Fruit fly (Drosophila melanogaster): ENCODE measurements around the gene jp.

Gene jp

dm6 chr2L:9502786-9503443 lies 63.6 kb downstream of the jp start (continued):
- TF ChIP-seq YL-1 (GFP tag; optimal IDR thresholded peaks at IDR 0.05) (peak; percentile 32), gce (GFP tag; IDR thresholded peaks at IDR 0.05) (peak; percentile 72; the same call in 1 of the 3 replicates), toy (GFP tag; IDR thresholded peaks at IDR 0.05) (0 out of 2 replicates have a peak, but pooled peaks have one; percentile 27), kay (GFP tag; optimal IDR thresholded peaks at IDR 0.05) (peak; percentile 29), CG4707 (GFP tag; optimal IDR thresholded peaks at IDR 0.05) (peak; percentile 37), org-1 (GFP tag; optimal IDR thresholded peaks at IDR 0.05) (peak; percentile 33), CG2199 (GFP tag; IDR thresholded peaks at IDR 0.05) (no peak), Chrac-16 (GFP tag; optimal IDR thresholded peaks at IDR 0.05) (peak; percentile 62), Ptx1 (GFP tag; IDR thresholded peaks at IDR 0.05) (peak; percentile 84), pzg (GFP tag; optimal IDR thresholded peaks at IDR 0.05) (no peak), oc (tag; optimal IDR thresholded peaks at IDR 0.05) (peak; percentile 85), cg (GFP tag; optimal IDR thresholded peaks at IDR 0.05) (no peak), cato (GFP tag; optimal IDR thresholded peaks at IDR 0.05; ENCODE audit: borderline replicate concordance) (peak; percentile 23), ro (GFP tag; IDR thresholded peaks at IDR 0.05) (0 out of 2 replicates have a peak, but pooled peaks have one; percentile 23), rib (GFP tag; IDR thresholded peaks at IDR 0.05) (0 out of 2 replicates have a peak, but pooled peaks have one; percentile 32), danr (GFP tag; IDR thresholded peaks at IDR 0.05) (peak; percentile 55; the same call in 1 of the 2 replicates), Dref (GFP tag; IDR thresholded peaks at IDR 0.05) (no peak), CG17361 (GFP tag; IDR thresholded peaks at IDR 0.05) (peak; percentile 46; the same call in 1 of the 3 replicates), sima (GFP tag; optimal IDR thresholded peaks at IDR 0.05) (no peak), az2 (GFP tag; optimal IDR thresholded peaks at IDR 0.05) (peak; percentile 71), CG16779 (GFP tag; IDR thresholded peaks at IDR 0.05) (no peak), ranshi (GFP tag; IDR thresholded peaks at IDR 0.05) (peak; percentile 76; the same call in 1 of the 2 replicates), eve (GFP tag; optimal IDR thresholded peaks at IDR 0.05) (peak in 1 of 2 experiments; percentile 36), shn (GFP tag; optimal IDR thresholded peaks at IDR 0.05) (no peak), Asciz (GFP tag; optimal IDR thresholded peaks at IDR 0.05) (peak; percentile 55), dpn (GFP tag; optimal IDR thresholded peaks at IDR 0.05) (peak in 1 of 2 experiments; percentile 69), chif (GFP tag; optimal IDR thresholded peaks at IDR 0.05) (peak; percentile 41 to 48), Hey (tag; optimal IDR thresholded peaks at IDR 0.05) (no peak), MESR4 (GFP tag; optimal IDR thresholded peaks at IDR 0.05) (no peak), CG17829 (tag; optimal IDR thresholded peaks at IDR 0.05) (peak; percentile 32), E2f1 (GFP tag; IDR thresholded peaks at IDR 0.05) (peak; percentile 79), fd64A (GFP tag; optimal IDR thresholded peaks at IDR 0.05) (no peak), vvl (GFP tag; IDR thresholded peaks at IDR 0.05) (peak; percentile 91), CG17328 (GFP tag; IDR thresholded peaks at IDR 0.05) (peak; percentile 80), CG30431 (GFP tag; optimal IDR thresholded peaks at IDR 0.05) (peak; percentile 19), CG4404 (GFP tag; IDR thresholded peaks at IDR 0.05) (no peak), CG10366 (GFP tag; IDR thresholded peaks at IDR 0.05) (peak; percentile 82), Hr78 (GFP tag; optimal IDR thresholded peaks at IDR 0.05) (peak in 1 of 2 experiments; percentile 53), da (GFP tag; optimal IDR thresholded peaks at IDR 0.05) (no peak), Rx (GFP tag; IDR thresholded peaks at IDR 0.05) (peak; percentile 55), Hmr (GFP tag; optimal IDR thresholded peaks at IDR 0.05) (peak; percentile 79), CoRest (tag; optimal IDR thresholded peaks at IDR 0.05) (peak; percentile 80), CG34422 (GFP tag; IDR thresholded peaks at IDR 0.05) (peak; percentile 77), CG5180 (GFP tag; optimal IDR thresholded peaks at IDR 0.05) (no peak), jumu (GFP tag; optimal IDR thresholded peaks at IDR 0.05) (peak; percentile 19), aop (GFP tag; IDR thresholded peaks at IDR 0.05) (peak; percentile 39; the same call in 1 of the 2 replicates), otp (GFP tag; IDR thresholded peaks at IDR 0.05) (peak; percentile 63; the same call in 1 of the 3 replicates), lab (GFP tag; optimal IDR thresholded peaks at IDR 0.05) (peak; percentile 69), CG11695 (GFP tag; IDR thresholded peaks at IDR 0.05) (peak; percentile 82), dati (GFP tag; IDR thresholded peaks at IDR 0.05) (no peak)

Data from whole organism, embryonic.